Worm (Caenorhabditis elegans): ENCODE data around the gene clic-1.

Gene clic-1

DNA sequence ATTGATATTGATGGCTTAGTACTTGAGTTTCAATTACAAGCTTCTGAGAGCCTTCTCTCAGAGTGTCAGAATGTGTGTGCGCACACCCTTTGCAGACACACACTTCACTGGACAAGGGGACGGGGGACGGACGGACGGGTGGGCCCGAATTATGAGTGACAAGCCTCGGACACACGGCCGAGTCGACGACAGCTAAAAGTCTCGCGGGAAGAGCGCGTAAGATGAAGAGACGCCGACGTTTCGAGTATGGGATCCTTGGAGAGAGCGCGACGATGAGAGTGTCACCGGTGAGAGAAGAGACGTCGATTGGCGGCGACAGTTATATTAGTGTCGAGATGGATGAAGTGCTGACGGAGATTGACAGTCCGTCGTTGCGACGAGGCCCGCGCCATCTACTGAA lies 11.2 kb upstream of the clic-1 start:
- TF ChIP-seq pha-2 (tag; optimal IDR thresholded peaks at IDR 0.05) (peak; percentile 29), unc-55 (GFP tag; optimal IDR thresholded peaks at IDR 0.05) (peak; percentile 99), C08G9.2 (tag; optimal IDR thresholded peaks at IDR 0.05) (peak; percentile 42), nfya-1 (tag; optimal IDR thresholded peaks at IDR 0.05) (peak; percentile 17), gmeb-2 (tag; optimal IDR thresholded peaks at IDR 0.05) (peak; percentile 25), K02D7.2 (tag; optimal IDR thresholded peaks at IDR 0.05) (no peak), ceh-2 (tag; optimal IDR thresholded peaks at IDR 0.05) (peak; percentile 25), lin-11 (tag; optimal IDR thresholded peaks at IDR 0.05) (no peak), ceh-31 (tag; optimal IDR thresholded peaks at IDR 0.05) (no peak), ref-2 (tag; optimal IDR thresholded peaks at IDR 0.05) (peak; percentile 39), tbx-2 (tag; optimal IDR thresholded peaks at IDR 0.05) (peak; percentile 70), dmd-4 (tag; optimal IDR thresholded peaks at IDR 0.05; ENCODE audit: borderline replicate concordance) (peak; percentile 30), ceh-14 (tag; optimal IDR thresholded peaks at IDR 0.05) (peak; percentile 48), fkh-6 (tag; optimal IDR thresholded peaks at IDR 0.05) (peak; percentile 16), mec-3 (tag; optimal IDR thresholded peaks at IDR 0.05; ENCODE audit: borderline replicate concordance) (peak; percentile 34), ceh-34 (tag; optimal IDR thresholded peaks at IDR 0.05) (peak; percentile 17), nhr-11 (tag; optimal IDR thresholded peaks at IDR 0.05) (no peak), ceh-18 (tag; optimal IDR thresholded peaks at IDR 0.05) (peak; percentile 40)

DNA sequence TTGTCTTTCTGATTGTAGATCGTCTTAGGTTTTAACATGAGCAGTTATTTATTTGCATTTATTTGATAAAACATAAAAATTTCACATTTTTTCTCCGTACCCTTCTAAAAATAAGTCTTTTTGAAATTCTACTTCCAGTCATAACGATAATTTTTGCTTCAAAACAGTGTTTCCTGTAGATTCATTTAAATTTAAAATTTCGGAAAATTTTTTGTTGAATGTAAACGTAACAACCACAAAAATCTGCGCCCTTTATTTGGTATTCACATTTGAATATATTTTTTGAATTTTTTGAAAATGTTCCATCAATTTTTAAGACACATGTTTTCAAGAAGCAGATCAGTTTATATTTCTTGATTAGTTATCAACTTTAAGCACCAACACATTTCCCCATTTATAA lies 10.7 kb upstream of the clic-1 start:
- TF ChIP-seq rnt-1 (tag; optimal IDR thresholded peaks at IDR 0.05), result no peak
- TF ChIP-seq sox-2 (GFP tag; IDR thresholded peaks at IDR 0.05), result no peak
- TF ChIP-seq elt-2 (tag; optimal IDR thresholded peaks at IDR 0.05), result no peak

DNA sequence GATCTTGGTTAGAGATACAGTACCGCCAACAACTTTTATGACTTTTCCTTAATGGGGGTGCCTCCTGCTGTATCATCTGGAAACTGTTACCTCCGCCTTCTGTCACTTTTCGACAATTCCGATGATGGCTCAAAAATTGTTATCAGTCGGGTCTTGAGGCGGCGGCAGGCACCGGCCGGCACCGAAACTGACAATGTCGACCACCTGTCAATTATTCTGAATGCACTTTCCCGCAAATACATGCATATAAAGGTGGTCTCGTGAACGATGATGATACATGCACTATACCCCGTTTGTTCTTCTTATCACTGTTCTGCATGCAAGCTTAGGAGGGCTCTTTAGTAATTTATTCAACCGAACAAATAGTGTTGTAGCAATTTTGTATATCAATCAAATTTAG lies 9.4 kb upstream of the clic-1 start:
- TF ChIP-seq ceh-31 (tag; optimal IDR thresholded peaks at IDR 0.05) (no peak), gmeb-2 (tag; optimal IDR thresholded peaks at IDR 0.05) (no peak), ceh-19 (GFP tag; optimal IDR thresholded peaks at IDR 0.05) (no peak), hlh-13 (GFP tag; optimal IDR thresholded peaks at IDR 0.05) (no peak), fax-1 (tag; optimal IDR thresholded peaks at IDR 0.05) (no peak), pag-3 (tag; optimal IDR thresholded peaks at IDR 0.05; ENCODE audit: borderline replicate concordance) (no peak), sox-4 (tag; optimal IDR thresholded peaks at IDR 0.05) (no peak), nfya-1 (tag; optimal IDR thresholded peaks at IDR 0.05) (no peak), pax-1 (tag; optimal IDR thresholded peaks at IDR 0.05) (no peak), lin-11 (tag; optimal IDR thresholded peaks at IDR 0.05) (no peak), odd-2 (tag; optimal IDR thresholded peaks at IDR 0.05) (no peak)

DNA sequence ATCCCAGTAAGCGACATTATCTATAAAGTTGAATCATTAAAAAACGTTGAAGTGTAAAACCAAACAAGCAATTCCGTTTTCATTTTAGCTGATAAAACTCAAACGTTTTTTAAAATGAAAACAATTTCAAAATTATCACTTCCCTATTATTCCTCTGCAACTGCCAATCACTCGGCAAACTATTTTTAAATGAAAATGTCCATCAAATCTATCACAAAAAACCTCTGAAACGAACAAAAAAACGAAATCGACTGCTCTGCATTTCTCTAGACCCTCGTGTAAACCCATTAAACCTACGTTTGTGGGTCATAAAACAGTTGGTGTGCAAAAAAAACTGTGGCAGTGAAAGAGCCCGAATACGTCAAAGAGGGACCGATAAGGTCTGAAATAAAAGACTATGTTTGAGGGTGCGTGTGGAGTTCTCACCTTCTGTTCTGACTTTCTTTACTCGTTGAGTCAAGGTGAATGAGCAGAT lies 7.8 kb upstream of the clic-1 start, which contains the start of gene fbxl-5:
Gene fbxl-5 (plus strand): TSS at position 425 of the 475 bp plus-strand sequence.
- no peak for TF ChIP-seq hlh-15 (tag; optimal IDR thresholded peaks at IDR 0.05)
- no peak for TF ChIP-seq hlh-30 (tag; optimal IDR thresholded peaks at IDR 0.05; ENCODE audit: insufficient read depth)
- TF ChIP-seq pha-4 (tag; optimal IDR thresholded peaks at IDR 0.05), result no peak
- no peak for TF ChIP-seq ceh-14 (tag; optimal IDR thresholded peaks at IDR 0.05)
- no peak for TF ChIP-seq sox-2 (GFP tag; IDR thresholded peaks at IDR 0.05)
- TF ChIP-seq sox-4 (tag; optimal IDR thresholded peaks at IDR 0.05), result no peak
- TF ChIP-seq tbx-2 (tag; optimal IDR thresholded peaks at IDR 0.05), result no peak
- TF ChIP-seq ceh-18 (tag; optimal IDR thresholded peaks at IDR 0.05), result no peak
- TF ChIP-seq nfya-1 (tag; optimal IDR thresholded peaks at IDR 0.05), result no peak
- no peak for TF ChIP-seq dmd-4 (tag; optimal IDR thresholded peaks at IDR 0.05; ENCODE audit: borderline replicate concordance)
- TF ChIP-seq lin-11 (tag; optimal IDR thresholded peaks at IDR 0.05), result no peak
- TF ChIP-seq ceh-19 (GFP tag; optimal IDR thresholded peaks at IDR 0.05), result no peak
- no peak for TF ChIP-seq ttx-3 (tag; optimal IDR thresholded peaks at IDR 0.05)
- TF ChIP-seq fkh-10 (GFP tag; optimal IDR thresholded peaks at IDR 0.05), result no peak
- TF ChIP-seq rnt-1 (tag; optimal IDR thresholded peaks at IDR 0.05), result no peak
- no peak for TF ChIP-seq ceh-22 (tag; optimal IDR thresholded peaks at IDR 0.05)
- TF ChIP-seq ref-2 (tag; optimal IDR thresholded peaks at IDR 0.05), result no peak
- no peak for TF ChIP-seq hlh-6 (tag; optimal IDR thresholded peaks at IDR 0.05)

All from whole organism, late embryonic.